Fruit fly (Drosophila melanogaster) whole organism, wandering third instar larva: Measurements from ENCODE around the gene CG43185.

Experiments
- Abd-B ChIP-seq: fragments of >200 bp; optimal IDR thresholded peaks from 2 replicates; lab custom pipeline; 2017; ENCODE audit warnings: missing biosample characterization, missing genetic modification characterization
- dmrt93B ChIP-seq: fragments of 200-800 bp; sonication (Bioruptor generic); optimal IDR thresholded peaks from 2 replicates; lab custom pipeline; 2018; ENCODE audit warnings: missing biosample characterization, mild to moderate bottlenecking, missing genetic modification characterization
- h ChIP-seq: fragments of 200-800 bp; sonication (Bioruptor generic); optimal IDR thresholded peaks from 3 replicates; lab custom pipeline; 2016; ENCODE audit warnings: missing biosample characterization, mild to moderate bottlenecking, missing genetic modification characterization
- usp ChIP-seq: fragments of >200 bp; optimal IDR thresholded peaks from 2 replicates; lab custom pipeline; 2017; ENCODE audit warnings: missing biosample characterization, missing genetic modification characterization
- woc ChIP-seq: sonication (Bioruptor generic); optimal IDR thresholded peaks from 2 replicates; lab custom pipeline; 2016; ENCODE audit warnings: missing biosample characterization, mild to moderate bottlenecking, missing genetic modification characterization

DNA sequence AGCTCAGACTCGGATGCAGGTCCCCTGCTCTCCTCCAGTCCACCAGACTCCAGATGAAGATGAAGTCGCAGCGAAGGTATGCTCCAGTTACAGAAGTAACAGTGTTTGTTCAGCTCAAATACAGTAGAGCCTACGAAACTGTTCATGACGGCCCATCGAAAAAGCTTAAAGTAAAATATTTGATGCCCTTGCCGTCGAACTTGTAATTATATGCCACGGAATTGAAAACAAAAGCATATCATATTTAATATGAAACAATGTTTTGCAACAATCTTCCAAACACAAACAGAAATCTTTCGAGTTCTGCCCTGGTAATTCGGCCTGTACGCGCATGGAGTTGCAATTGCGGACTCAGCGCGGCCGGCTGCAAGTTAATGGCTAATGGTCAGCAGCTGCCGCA, 3.5 kb upstream of the CG43185 start:
- no peak for TF ChIP-seq h (GFP tag; lab: Kevin White, UChicago)
- TF ChIP-seq dmrt93B = no peak
- no peak for TF ChIP-seq Abd-B (GFP tag; lab: Kevin White, UChicago)
- no peak for TF ChIP-seq woc (GFP tag; lab: Kevin White, UChicago)
- TF ChIP-seq usp = no peak
